Worm (Caenorhabditis elegans): Measurements from ENCODE around the gene Y54G2A.49.

The Y54G2A.49 gene

ce11 chrIV:2855056-2855752, 2.1 kb upstream of the Y54G2A.49 start (continued):
- TF ChIP-seq nhr-28 (tag; optimal IDR thresholded peaks at IDR 0.05) (peak; percentile 73), duxl-1 (tag; optimal IDR thresholded peaks at IDR 0.05; ENCODE audit: poor library complexity) (no peak), hlh-30 (tag; optimal IDR thresholded peaks at IDR 0.05; ENCODE audit: insufficient read depth) (peak; percentile 41), cey-2 (tag; optimal IDR thresholded peaks at IDR 0.05; ENCODE audit: borderline replicate concordance, insufficient read depth) (no peak), daf-8 (GFP tag; IDR thresholded peaks at IDR 0.05) (no peak), mdt-29 (GFP tag; IDR thresholded peaks at IDR 0.05) (no peak), php-3 (GFP tag; IDR thresholded peaks at IDR 0.05) (peak; percentile 100), mep-1 (tag; optimal IDR thresholded peaks at IDR 0.05) (peak; percentile 13)

ce11 chrIV:2854161-2854560, 1.1 kb upstream of the Y54G2A.49 start:
- TF ChIP-seq saeg-2 (GFP tag; IDR thresholded peaks at IDR 0.05) = no peak
- TF ChIP-seq dmd-6 (GFP tag; IDR thresholded peaks at IDR 0.05) = peak; percentile 67
- no peak for TF ChIP-seq snpc-1.2 (GFP tag; IDR thresholded peaks at IDR 0.05)
- peak; percentile 27 for TF ChIP-seq nhr-28 (tag; optimal IDR thresholded peaks at IDR 0.05)
- no peak for TF ChIP-seq nhr-6 (tag; optimal IDR thresholded peaks at IDR 0.05)
- peak; percentile 43 for TF ChIP-seq hlh-11 (tag; optimal IDR thresholded peaks at IDR 0.05)
- no peak for TF ChIP-seq daf-16 (GFP tag; optimal IDR thresholded peaks at IDR 0.05)
- peak; percentile 80 for TF ChIP-seq daf-16 (tag; optimal IDR thresholded peaks at IDR 0.05)
- peak; percentile 27 for TF ChIP-seq dve-1 (tag; optimal IDR thresholded peaks at IDR 0.05; ENCODE audit: insufficient read depth)
- TF ChIP-seq pqm-1 (tag; optimal IDR thresholded peaks at IDR 0.05) = peak; percentile 27
- no peak for TF ChIP-seq F44E2.7 (GFP tag; IDR thresholded peaks at IDR 0.05)
- no peak for TF ChIP-seq lin-13 (GFP tag; optimal IDR thresholded peaks at IDR 0.05)
- no peak for TF ChIP-seq fkh-10 (GFP tag; optimal IDR thresholded peaks at IDR 0.05)

- TF ChIP-seq aha-1 (tag) (peak; percentile 91), ztf-11 (tag; optimal IDR thresholded peaks at IDR 0.05) (no peak)
Observed at ce11 chrIV:2851625-2852024, 1.4 kb downstream of the Y54G2A.49 start.

ce11 chrIV:2850586-2850985, 2.5 kb downstream of the Y54G2A.49 start, which contains the start of gene clec-85:
clec-85 (plus strand) TSS chrIV:2850886.
- no peak for TF ChIP-seq lir-3 (tag; optimal IDR thresholded peaks at IDR 0.05)
- TF ChIP-seq dmd-6 (GFP tag; IDR thresholded peaks at IDR 0.05) = no peak
- no peak for TF ChIP-seq lin-1 (GFP tag; IDR thresholded peaks at IDR 0.05)
- TF ChIP-seq F49E8.2 (tag; optimal IDR thresholded peaks at IDR 0.05; ENCODE audit: borderline replicate concordance) = no peak
- TF ChIP-seq hmg-1.1 (GFP tag; IDR thresholded peaks at IDR 0.05) = no peak

- TF ChIP-seq daf-19 (GFP tag; conservative IDR thresholded peaks at IDR 0.05) (no peak), ces-1 (GFP tag; optimal IDR thresholded peaks at IDR 0.05) (no peak), aha-1 (tag) (no peak), R02D3.7 (tag; optimal IDR thresholded peaks at IDR 0.05) (no peak), ztf-7 (tag; optimal IDR thresholded peaks at IDR 0.05) (no peak), Y48G9A.11 (GFP tag; IDR thresholded peaks at IDR 0.05) (no peak), php-3 (GFP tag; IDR thresholded peaks at IDR 0.05) (no peak), tra-1 (GFP tag; IDR thresholded peaks at IDR 0.05) (no peak), set-16 (GFP tag; IDR thresholded peaks at IDR 0.05) (peak; percentile 77), F37D6.2 (tag; optimal IDR thresholded peaks at IDR 0.05) (no peak), snpc-1.2 (GFP tag; IDR thresholded peaks at IDR 0.05) (peak; percentile 31; the same call in 1 of the 2 replicates), egl-43 (GFP tag; IDR thresholded peaks at IDR 0.05) (0 out of 2 replicates have a peak, but pooled peaks have one; percentile 27)
Observed at ce11 chrIV:2849269-2849668, 3.8 kb downstream of the Y54G2A.49 start.

All from whole organism, L4 larva.